Fruit fly (Drosophila melanogaster) whole organism, embryonic: ENCODE measurements around the gene Nak.
A peak's percentile ranks its signal among the peaks of the same experiment; 100 is the strongest.

Experiments
- B-H2 ChIP-seq: fragments of 200-800 bp; sonication (Bioruptor generic); optimal IDR thresholded peaks from 2 replicates; lab custom pipeline; 2018; ENCODE audit warnings: missing biosample characterization, mild to moderate bottlenecking, missing genetic modification characterization
- C15 ChIP-seq: fragments of 200-800 bp; sonication (Bioruptor generic); IDR thresholded peaks from 3 replicates; pipeline ENCODE4 v1.3.6; 2022; ENCODE audit warnings: missing biosample characterization, missing genetic modification characterization
- CG1024 ChIP-seq: fragments of 200-800 bp; sonication (Bioruptor generic); IDR thresholded peaks from 2 replicates; pipeline ENCODE4 v1.3.6; 2022; ENCODE audit warnings: missing biosample characterization, missing genetic modification characterization
- CG11398 ChIP-seq: fragments of 200-800 bp; sonication (Bioruptor generic); optimal IDR thresholded peaks from 2 replicates; lab custom pipeline; 2016; ENCODE audit warnings: missing biosample characterization, missing genetic modification characterization
- CG12104 ChIP-seq: fragments of 200-800 bp; sonication (Bioruptor generic); optimal IDR thresholded peaks from 3 replicates; lab custom pipeline; 2016; ENCODE audit warnings: missing biosample characterization, missing genetic modification characterization
- CG1233 ChIP-seq: fragments of 200-800 bp; sonication (Bioruptor generic); optimal IDR thresholded peaks from 4 replicates; lab custom pipeline; 2018; ENCODE audit warnings: missing biosample characterization, mild to moderate bottlenecking, missing genetic modification characterization
- CG13287 ChIP-seq: fragments of 200-800 bp; sonication (Bioruptor generic); IDR thresholded peaks from 2 replicates; pipeline ENCODE4 v1.3.6; 2022; ENCODE audit warnings: missing biosample characterization, missing genetic modification characterization; ENCODE audit not compliant: partially characterized antibody
- CG13296 ChIP-seq: fragments of 200-800 bp; sonication (Bioruptor generic); optimal IDR thresholded peaks from 3 replicates; lab custom pipeline; 2018; ENCODE audit warnings: missing biosample characterization, mild to moderate bottlenecking, missing genetic modification characterization
- CG13894 ChIP-seq: fragments of 200-800 bp; sonication (Bioruptor generic); optimal IDR thresholded peaks from 3 replicates; lab custom pipeline; 2018; ENCODE audit warnings: missing biosample characterization, mild to moderate bottlenecking, missing genetic modification characterization, moderate library complexity
- CG15601 ChIP-seq: fragments of 200-800 bp; sonication (Bioruptor generic); optimal IDR thresholded peaks from 3 replicates; lab custom pipeline; 2019; ENCODE audit warnings: missing biosample characterization, mild to moderate bottlenecking, missing genetic modification characterization, moderate library complexity
- CG1603 ChIP-seq: fragments of 200-800 bp; sonication (Bioruptor generic); optimal IDR thresholded peaks from 2 replicates; lab custom pipeline; 2019; ENCODE audit warnings: missing biosample characterization, mild to moderate bottlenecking, missing genetic modification characterization, moderate library complexity
- CG16815 ChIP-seq: fragments of 200-800 bp; sonication (Bioruptor generic); optimal IDR thresholded peaks from 3 replicates; lab custom pipeline; 2017; ENCODE audit warnings: missing biosample characterization, mild to moderate bottlenecking, missing genetic modification characterization
- CG2116 ChIP-seq: fragments of 200-800 bp; sonication (Bioruptor generic); optimal IDR thresholded peaks from 3 replicates; lab custom pipeline; 2018; ENCODE audit warnings: missing biosample characterization, mild to moderate bottlenecking, missing genetic modification characterization
- CG2120 ChIP-seq: fragments of 200-800 bp; sonication (Bioruptor generic); optimal IDR thresholded peaks from 3 replicates; lab custom pipeline; 2016; ENCODE audit warnings: missing biosample characterization, missing genetic modification characterization
- CG2875 ChIP-seq: fragments of 200-800 bp; sonication (Bioruptor generic); optimal IDR thresholded peaks from 2 replicates; lab custom pipeline; 2017; ENCODE audit warnings: missing biosample characterization, mild to moderate bottlenecking, missing genetic modification characterization, missing genetic modification reagents
- CG32767 ChIP-seq: fragments of 200-800 bp; sonication (Bioruptor generic); IDR thresholded peaks from 2 replicates; pipeline ENCODE4 v1.3.6; 2022; ENCODE audit warnings: missing biosample characterization, missing genetic modification characterization
- CG4730 ChIP-seq: fragments of 200-800 bp; sonication (Bioruptor generic); IDR thresholded peaks from 2 replicates; pipeline ENCODE4 v1.3.6; 2022; ENCODE audit warnings: missing biosample characterization, missing genetic modification characterization
- CG7928 ChIP-seq: fragments of 200-800 bp; sonication (Bioruptor generic); optimal IDR thresholded peaks from 2 replicates; lab custom pipeline; 2017; ENCODE audit warnings: missing biosample characterization, mild to moderate bottlenecking, missing genetic modification characterization
- CG7987 ChIP-seq: fragments of 200-800 bp; sonication (Bioruptor generic); optimal IDR thresholded peaks from 2 replicates; lab custom pipeline; 2018; ENCODE audit warnings: missing biosample characterization, mild to moderate bottlenecking, missing genetic modification characterization, moderate library complexity
- CHES-1-like ChIP-seq: fragments of 200-800 bp; sonication (Bioruptor generic); optimal IDR thresholded peaks from 2 replicates; lab custom pipeline; 2016; ENCODE audit warnings: missing biosample characterization, missing genetic modification characterization
- Dip3 ChIP-seq: fragments of 200-800 bp; sonication (Bioruptor generic); optimal IDR thresholded peaks from 3 replicates; lab custom pipeline; 2016; ENCODE audit warnings: missing biosample characterization, missing genetic modification characterization
- Doc3 ChIP-seq: fragments of 200-800 bp; sonication (Bioruptor generic); IDR thresholded peaks from 3 replicates; pipeline ENCODE4 v1.3.6; 2022; ENCODE audit warnings: missing biosample characterization, missing genetic modification characterization; ENCODE audit not compliant: partially characterized antibody
- Fer1 ChIP-seq: fragments of 200-800 bp; sonication (Bioruptor generic); optimal IDR thresholded peaks from 2 replicates; lab custom pipeline; 2017; ENCODE audit warnings: missing biosample characterization, mild to moderate bottlenecking, missing genetic modification characterization
- Hr3 ChIP-seq: fragments of 200-800 bp; sonication (Bioruptor generic); optimal IDR thresholded peaks from 3 replicates; lab custom pipeline; 2016; ENCODE audit warnings: missing biosample characterization, missing genetic modification characterization
- MBD-R2 ChIP-seq: fragments of 200-800 bp; sonication (Bioruptor generic); IDR thresholded peaks from 2 replicates; pipeline ENCODE4 v1.3.6; 2022; ENCODE audit warnings: missing biosample characterization, missing genetic modification characterization
- Med ChIP-seq: fragments of 200-800 bp; sonication (Bioruptor generic); peaks from one replicate; lab custom pipeline; 2016; ENCODE audit warnings: missing biosample characterization, missing genetic modification characterization, mild to moderate bottlenecking, inconsistent platforms, moderate library complexity
- Nf-YB ChIP-seq: fragments of 200-800 bp; sonication (Bioruptor generic); optimal IDR thresholded peaks from 3 replicates; lab custom pipeline; 2019; ENCODE audit warnings: missing biosample characterization, mild to moderate bottlenecking, missing genetic modification characterization, moderate library complexity
- PHDP ChIP-seq: fragments of 200-800 bp; sonication (Bioruptor generic); optimal IDR thresholded peaks from 3 replicates; lab custom pipeline; 2018; ENCODE audit warnings: missing biosample characterization, mild to moderate bottlenecking, missing genetic modification characterization, moderate library complexity
- Sry-δ ChIP-seq: fragments of 200-800 bp; sonication (Bioruptor generic); optimal IDR thresholded peaks from 2 replicates; lab custom pipeline; 2016; ENCODE audit warnings: missing biosample characterization, missing genetic modification characterization
- bcd ChIP-seq: fragments of 200-800 bp; sonication (Bioruptor generic); optimal IDR thresholded peaks from 2 replicates; lab custom pipeline; 2017; ENCODE audit warnings: missing biosample characterization, mild to moderate bottlenecking, missing genetic modification characterization
- cg ChIP-seq: fragments of 200-800 bp; sonication (Bioruptor generic); optimal IDR thresholded peaks from 3 replicates; lab custom pipeline; 2019; ENCODE audit warnings: missing biosample characterization, mild to moderate bottlenecking, missing genetic modification characterization, moderate library complexity
- chn ChIP-seq: fragments of 200-800 bp; sonication (Bioruptor generic); optimal IDR thresholded peaks from 2 replicates; lab custom pipeline; 2016; ENCODE audit warnings: missing biosample characterization, missing genetic modification characterization
- emc ChIP-seq: fragments of 200-800 bp; sonication (Bioruptor generic); optimal IDR thresholded peaks from 2 replicates; lab custom pipeline; 2016; ENCODE audit warnings: missing biosample characterization, missing genetic modification characterization
- exex ChIP-seq: fragments of 200-800 bp; sonication (Bioruptor generic); optimal IDR thresholded peaks from 4 replicates; lab custom pipeline; 2018; ENCODE audit warnings: missing biosample characterization, mild to moderate bottlenecking, missing genetic modification characterization, moderate library complexity
- grau ChIP-seq: fragments of 200-800 bp; optimal IDR thresholded peaks from 3 replicates; lab custom pipeline; 2019; ENCODE audit warnings: missing biosample characterization, mild to moderate bottlenecking, missing genetic modification characterization, moderate library complexity
- gsb ChIP-seq: fragments of 200-800 bp; sonication (Bioruptor generic); IDR thresholded peaks from 2 replicates; pipeline ENCODE4 v1.3.6; 2022; ENCODE audit warnings: missing biosample characterization, missing genetic modification characterization
- hb ChIP-seq: fragments of 200-800 bp; sonication (Bioruptor generic); IDR thresholded peaks from 3 replicates; pipeline ENCODE4 v1.3.6; 2022; ENCODE audit warnings: missing biosample characterization, missing genetic modification characterization; ENCODE audit not compliant: partially characterized antibody
- jumu ChIP-seq: fragments of 200-800 bp; sonication (Bioruptor generic); optimal IDR thresholded peaks from 3 replicates; lab custom pipeline; 2016; ENCODE audit warnings: missing biosample characterization, missing genetic modification characterization
- kah ChIP-seq: fragments of 200-800 bp; sonication (Bioruptor generic); optimal IDR thresholded peaks from 2 replicates; lab custom pipeline; 2018; ENCODE audit warnings: missing biosample characterization, mild to moderate bottlenecking, missing genetic modification characterization
- lmd ChIP-seq: fragments of 200-800 bp; sonication (Bioruptor generic); IDR thresholded peaks from 2 replicates; pipeline ENCODE4 v1.3.6; 2022; ENCODE audit warnings: missing biosample characterization, missing genetic modification characterization
- mam ChIP-seq: fragments of 200-800 bp; sonication (Bioruptor generic); optimal IDR thresholded peaks from 3 replicates; lab custom pipeline; 2016; ENCODE audit warnings: missing biosample characterization, missing genetic modification characterization
- nom ChIP-seq: fragments of 200-800 bp; sonication (Bioruptor generic); optimal IDR thresholded peaks from 2 replicates; lab custom pipeline; 2017; ENCODE audit warnings: missing biosample characterization, missing genetic modification characterization, mild to moderate bottlenecking, moderate library complexity, missing genetic modification reagents
- oc ChIP-seq: fragments of 200-800 bp; sonication (Bioruptor generic); optimal IDR thresholded peaks from 2 replicates; lab custom pipeline; 2018; ENCODE audit warnings: missing biosample characterization, mild to moderate bottlenecking, missing genetic modification characterization, moderate library complexity
- pros ChIP-seq: fragments of 200-800 bp; sonication (Bioruptor generic); optimal IDR thresholded peaks from 3 replicates; lab custom pipeline; 2019; ENCODE audit warnings: missing biosample characterization, mild to moderate bottlenecking, missing genetic modification characterization, moderate library complexity
- scrt ChIP-seq: fragments of 200-800 bp; sonication (Bioruptor generic); optimal IDR thresholded peaks from 2 replicates; lab custom pipeline; 2018; ENCODE audit warnings: missing biosample characterization, mild to moderate bottlenecking, missing genetic modification characterization, moderate library complexity
- slou ChIP-seq: fragments of 200-800 bp; sonication (Bioruptor generic); optimal IDR thresholded peaks from 3 replicates; lab custom pipeline; 2016; ENCODE audit warnings: missing biosample characterization, missing genetic modification characterization
- stwl ChIP-seq: fragments of 200-800 bp; sonication (Bioruptor generic); optimal IDR thresholded peaks from 3 replicates; lab custom pipeline; 2018; ENCODE audit warnings: missing biosample characterization, mild to moderate bottlenecking, missing genetic modification characterization, moderate library complexity
- toy ChIP-seq: fragments of 200-800 bp; sonication (Bioruptor generic); IDR thresholded peaks from 2 replicates; pipeline ENCODE4 v1.3.6; 2022; ENCODE audit warnings: missing biosample characterization, missing genetic modification characterization
- zen2 ChIP-seq: fragments of 200-800 bp; sonication (Bioruptor generic); IDR thresholded peaks from 3 replicates; pipeline ENCODE4 v1.3.6; 2022; ENCODE audit warnings: missing biosample characterization, missing genetic modification characterization; ENCODE audit not compliant: partially characterized antibody

The Nak gene

dm6 chr2L:18965367-18966213, 3.0 kb downstream of the Nak start (continued):
- TF ChIP-seq Dip3 (GFP tag; lab: Kevin White, UChicago), result no peak
- no peak for TF ChIP-seq emc (GFP tag; lab: Kevin White, UChicago)
- TF ChIP-seq CG2875, result no peak
- no peak for TF ChIP-seq CG1233 (GFP tag; lab: Kevin White, UChicago)
- TF ChIP-seq CG32767 (GFP tag; lab: Robert Waterston, UW), result 0 out of 2 replicates have a peak, but pooled peaks have one; percentile 32
- TF ChIP-seq chn (GFP tag; lab: Kevin White, UChicago), result no peak
- TF ChIP-seq toy, result no peak
- no peak for TF ChIP-seq CG2120 (GFP tag; lab: Kevin White, UChicago)
- TF ChIP-seq zen2, result no peak
- TF ChIP-seq jumu, result no peak
- no peak for TF ChIP-seq Doc3 (GFP tag; lab: Robert Waterston, UW)
- no peak for TF ChIP-seq CG7928 (GFP tag; lab: Kevin White, UChicago)
- peak; percentile 37 for TF ChIP-seq Nf-YB (GFP tag; lab: Kevin White, UChicago)
- no peak for TF ChIP-seq pros (GFP tag; lab: Kevin White, UChicago)
- no peak for TF ChIP-seq CG7987 (GFP tag; lab: Kevin White, UChicago)
- TF ChIP-seq grau, result peak; percentile 53
- peak; percentile 46 for TF ChIP-seq scrt
- no peak for TF ChIP-seq slou (GFP tag; lab: Kevin White, UChicago)
- no peak for TF ChIP-seq CG15601 (tag; lab: Kevin White, UChicago)
- peak; percentile 64 for TF ChIP-seq PHDP
- TF ChIP-seq stwl, result no peak
- TF ChIP-seq Hr3 (GFP tag; lab: Kevin White, UChicago), result no peak
- peak; percentile 29 for TF ChIP-seq Med
- TF ChIP-seq CG2116, result no peak
- TF ChIP-seq C15 (GFP tag; lab: Robert Waterston, UW), result no peak
- TF ChIP-seq bcd (GFP tag; lab: Kevin White, UChicago), result peak; percentile 24
- TF ChIP-seq lmd, result peak; percentile 58
- TF ChIP-seq kah (GFP tag; lab: Kevin White, UChicago), result peak; percentile 75
- TF ChIP-seq hb (GFP tag; lab: Robert Waterston, UW), result no peak
- TF ChIP-seq CG1024 (GFP tag; lab: Robert Waterston, UW), result no peak
- TF ChIP-seq mam (GFP tag; lab: Kevin White, UChicago), result no peak
- no peak for TF ChIP-seq MBD-R2 (GFP tag; lab: Robert Waterston, UW)
- TF ChIP-seq CG1603 (tag; lab: Kevin White, UChicago), result no peak
- TF ChIP-seq cg, result no peak
- TF ChIP-seq exex (tag; lab: Kevin White, UChicago), result no peak
- TF ChIP-seq Fer1 (GFP tag; lab: Kevin White, UChicago), result peak; percentile 54
- TF ChIP-seq Sry-δ, result no peak
- no peak for TF ChIP-seq CG13894 (tag; lab: Kevin White, UChicago)
- peak; percentile 6 for TF ChIP-seq B-H2 (GFP tag; lab: Kevin White, UChicago)
- TF ChIP-seq nom (GFP tag; lab: Kevin White, UChicago), result no peak
- TF ChIP-seq CG11398 (GFP tag; lab: Kevin White, UChicago), result no peak
- TF ChIP-seq CG13287 (GFP tag; lab: Robert Waterston, UW), result no peak
- TF ChIP-seq CHES-1-like (GFP tag; lab: Kevin White, UChicago), result no peak
- peak; percentile 34 for TF ChIP-seq CG13296 (GFP tag; lab: Kevin White, UChicago)
- no peak for TF ChIP-seq CG16815 (GFP tag; lab: Kevin White, UChicago)
- no peak for TF ChIP-seq oc (tag; lab: Kevin White, UChicago)
- TF ChIP-seq CG12104 (GFP tag; lab: Kevin White, UChicago), result no peak
- 0 out of 2 replicates have a peak, but pooled peaks have one; percentile 5 for TF ChIP-seq gsb (GFP tag; lab: Robert Waterston, UW)
- no peak for TF ChIP-seq CG4730 (GFP tag; lab: Robert Waterston, UW)
